Fruit fly (Drosophila melanogaster) Kc167 (cell line): ENCODE measurements around the gene CG8379.

ENCODE experiments used
- Myc ChIP-seq: fragments of >200 bp; optimal IDR thresholded peaks from 2 replicates; lab custom pipeline; 2017; ENCODE audit warnings: missing external identifiers
- Sin3A ChIP-seq: fragments of >200 bp; optimal IDR thresholded peaks from 2 replicates; lab custom pipeline; 2018; ENCODE audit warnings: missing external identifiers
- h ChIP-seq: fragments of >200 bp; optimal IDR thresholded peaks from 3 replicates; lab custom pipeline; 2018; ENCODE audit warnings: missing external identifiers
- ttk ChIP-seq: sonication (Bioruptor generic); optimal IDR thresholded peaks from 2 replicates; lab custom pipeline; 2017; ENCODE audit warnings: missing external identifiers

dm6 chr3R:8865031-8865430 is 40.8 kb downstream of the CG8379 start:
- TF ChIP-seq ttk (lab: Kevin White, UChicago) (no peak), Sin3A (no peak), Myc (no peak), h (lab: Kevin White, UChicago) (no peak)
